Worm (Caenorhabditis elegans) whole organism, L4/young adult: Measurements from ENCODE around the gene uggt-1.

Experiments
- W03F9.2 ChIP-seq: fragments of 150-350 bp; optimal IDR thresholded peaks from 2 replicates; lab custom pipeline; 2014; ENCODE audit warnings: missing biosample characterization, missing genetic modification characterization
- dao-5 ChIP-seq: sonication (generic microtip); optimal IDR thresholded peaks from 2 replicates; lab custom pipeline; 2016; ENCODE audit warnings: missing genotype, missing genetic modification characterization, moderate library complexity, missing compliant biosample characterization
- him-1 ChIP-seq: sonication (generic microtip); optimal IDR thresholded peaks from 2 replicates; lab custom pipeline; 2016; ENCODE audit warnings: missing genotype, missing genetic modification reagents, missing genetic modification characterization, missing compliant biosample characterization

uggt-1 gene

DNA sequence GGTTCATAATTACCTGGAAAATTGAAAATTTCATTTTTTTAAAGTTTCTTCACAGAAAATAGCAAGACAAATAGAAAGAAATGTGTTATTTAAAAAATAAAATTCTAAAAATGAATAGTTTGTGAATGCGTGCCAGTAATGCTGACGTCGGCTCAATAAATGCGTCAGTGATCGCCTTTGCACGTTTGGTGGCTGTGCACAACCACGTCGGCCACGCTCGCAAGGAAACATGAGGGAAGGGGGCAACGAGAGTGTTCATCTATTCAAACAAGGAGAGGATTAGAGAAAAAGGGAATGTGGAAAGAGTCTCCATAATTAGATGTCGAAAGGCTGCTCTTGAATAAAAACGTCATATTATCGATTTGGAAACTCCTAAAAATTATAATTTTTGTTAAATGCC lies at the start of gene uggt-1:
Gene uggt-1, minus strand, starts transcription at position 13 of the 400 bp plus-strand sequence.
- TF ChIP-seq W03F9.2 (tag; lab: Kevin White, UChicago) = no peak
- peak; percentile 90 for TF ChIP-seq him-1 (tag; lab: Kevin White, UChicago)

DNA sequence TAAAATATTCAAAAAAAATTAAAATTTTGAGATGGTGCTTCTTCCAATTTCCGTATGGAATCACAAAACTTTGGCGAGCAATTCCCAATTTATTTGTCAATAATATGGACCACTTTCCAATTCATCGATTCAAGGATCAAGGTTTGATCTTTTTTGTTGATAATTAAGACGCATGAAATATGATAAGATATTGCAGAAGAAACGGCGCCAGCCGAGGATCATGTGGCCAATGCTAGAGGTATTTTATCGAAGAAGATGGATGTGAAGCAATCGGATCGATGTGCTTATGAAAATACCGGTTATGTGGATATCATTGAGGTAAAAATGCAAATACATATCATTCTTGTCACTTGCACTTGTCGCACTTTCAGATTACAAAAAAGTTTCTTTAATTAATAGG lies 49.7 kb upstream of the uggt-1 start:
- TF ChIP-seq dao-5 (tag; lab: Kevin White, UChicago) (no peak), him-1 (tag; lab: Kevin White, UChicago) (no peak), W03F9.2 (tag; lab: Kevin White, UChicago) (no peak)

ce11 chrX:7548158-7548557 lies 47.4 kb upstream of the uggt-1 start, which contains the start of gene F46C8.1:
F46C8.1 (plus strand) TSS chrX:7548458.
- TF ChIP-seq W03F9.2 (tag; lab: Kevin White, UChicago) = no peak
- TF ChIP-seq him-1 (tag; lab: Kevin White, UChicago) = no peak
- no peak for TF ChIP-seq dao-5 (tag; lab: Kevin White, UChicago)

ce11 chrX:7547696-7548095 lies 46.9 kb upstream of the uggt-1 start:
- TF ChIP-seq W03F9.2 (tag; lab: Kevin White, UChicago) (no peak), him-1 (tag; lab: Kevin White, UChicago) (no peak), dao-5 (tag; lab: Kevin White, UChicago) (no peak)

DNA sequence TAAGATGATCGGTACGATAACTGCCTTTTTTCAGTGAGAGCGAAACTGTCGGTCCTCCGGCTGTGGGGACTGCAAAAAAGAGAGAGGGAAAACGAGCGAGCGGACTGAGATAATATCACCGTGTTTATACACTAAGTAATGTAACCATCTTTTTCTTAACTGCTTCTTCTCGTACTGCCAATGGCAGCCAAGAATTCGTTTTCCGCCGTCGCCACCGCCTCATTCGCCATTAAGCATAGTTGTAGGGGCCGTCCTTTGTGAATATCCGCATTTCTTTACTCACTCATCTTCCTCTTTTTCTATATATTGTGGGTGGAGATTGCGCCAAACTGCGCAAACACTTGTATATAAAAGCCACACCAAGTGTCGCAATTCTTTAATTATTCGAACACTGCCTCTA lies 45.7 kb upstream of the uggt-1 start, which contains the start of gene col-174:
Gene col-174, plus strand, starts transcription at position 301 of the 400 bp plus-strand sequence.
- TF ChIP-seq dao-5 (tag; lab: Kevin White, UChicago) (no peak), him-1 (tag; lab: Kevin White, UChicago) (no peak), W03F9.2 (tag; lab: Kevin White, UChicago) (no peak)

DNA sequence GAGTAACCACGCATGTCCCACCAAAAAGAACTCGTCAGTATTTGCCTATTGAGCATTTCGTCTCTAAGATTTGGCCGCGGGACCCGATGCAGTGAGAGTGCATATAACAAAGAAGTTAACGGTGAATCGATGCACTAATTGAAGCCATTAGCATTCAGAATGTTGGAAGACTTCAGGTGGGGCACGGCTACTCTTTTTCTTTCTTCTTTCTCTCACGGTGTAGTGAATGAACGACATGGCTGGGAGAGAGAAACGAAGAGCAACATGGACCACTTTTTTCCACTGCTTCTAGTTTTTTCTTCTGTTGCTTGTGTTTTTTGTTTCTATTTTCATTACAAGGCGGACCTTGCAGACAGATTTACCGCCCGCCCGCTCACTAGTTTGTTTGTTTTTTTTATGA lies 40.3 kb upstream of the uggt-1 start:
- no peak for TF ChIP-seq W03F9.2 (tag; lab: Kevin White, UChicago)
- TF ChIP-seq him-1 (tag; lab: Kevin White, UChicago) = no peak
- TF ChIP-seq dao-5 (tag; lab: Kevin White, UChicago) = no peak

DNA sequence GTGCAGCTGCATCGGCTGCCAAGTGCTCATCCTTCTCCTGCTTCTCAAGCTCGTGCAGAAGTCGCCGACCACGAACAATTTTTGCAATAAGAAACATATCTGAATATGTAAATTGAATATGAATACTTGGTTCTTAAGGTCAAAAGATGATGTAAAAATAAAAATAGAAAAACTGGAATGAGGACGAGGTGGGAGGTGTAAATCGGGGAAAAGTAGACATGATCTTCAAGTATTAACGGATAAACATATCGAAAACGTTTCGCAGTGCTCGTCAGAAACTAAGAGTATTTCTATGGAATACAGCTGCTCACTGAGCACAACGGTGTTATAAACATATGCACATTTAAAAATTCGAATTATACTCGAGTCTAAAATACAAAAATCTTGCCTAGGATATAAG lies 39.3 kb upstream of the uggt-1 start, which contains the start of gene glb-16:
Gene glb-16, minus strand, starts transcription at position 101 of the 400 bp plus-strand sequence.
- TF ChIP-seq him-1 (tag; lab: Kevin White, UChicago) = no peak
- TF ChIP-seq W03F9.2 (tag; lab: Kevin White, UChicago) = no peak

DNA sequence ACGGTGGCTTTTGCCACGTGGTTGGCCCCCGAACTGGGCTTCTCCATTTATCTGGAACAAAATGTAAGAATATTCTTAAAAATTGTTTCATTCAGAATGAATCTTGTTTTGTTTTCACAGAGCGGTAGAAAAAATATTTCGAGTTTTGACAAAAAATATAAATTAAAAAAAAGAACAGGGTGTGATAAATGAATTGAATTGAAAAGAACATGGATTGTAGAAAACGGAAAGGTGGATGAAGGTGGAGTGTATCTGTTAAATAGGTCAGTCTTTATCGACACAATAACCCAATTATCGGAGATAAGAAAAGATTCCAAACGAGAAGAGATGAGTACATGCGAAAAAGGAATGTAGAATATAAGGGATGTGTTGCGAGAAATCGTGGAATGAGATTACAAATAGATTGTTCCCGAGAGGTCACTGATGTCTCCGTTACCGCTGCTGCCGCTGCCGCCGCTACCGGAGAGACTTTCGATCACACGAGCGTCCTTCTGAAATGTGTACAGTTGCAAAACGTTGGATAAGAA lies 37.0 kb upstream of the uggt-1 start, which contains the start of gene dpy-7:
Gene dpy-7, minus strand, starts transcription at position 51 of the 527 bp plus-strand sequence.
- TF ChIP-seq W03F9.2 (tag; lab: Kevin White, UChicago) (no peak), him-1 (tag; lab: Kevin White, UChicago) (no peak), dao-5 (tag; lab: Kevin White, UChicago) (no peak)

DNA sequence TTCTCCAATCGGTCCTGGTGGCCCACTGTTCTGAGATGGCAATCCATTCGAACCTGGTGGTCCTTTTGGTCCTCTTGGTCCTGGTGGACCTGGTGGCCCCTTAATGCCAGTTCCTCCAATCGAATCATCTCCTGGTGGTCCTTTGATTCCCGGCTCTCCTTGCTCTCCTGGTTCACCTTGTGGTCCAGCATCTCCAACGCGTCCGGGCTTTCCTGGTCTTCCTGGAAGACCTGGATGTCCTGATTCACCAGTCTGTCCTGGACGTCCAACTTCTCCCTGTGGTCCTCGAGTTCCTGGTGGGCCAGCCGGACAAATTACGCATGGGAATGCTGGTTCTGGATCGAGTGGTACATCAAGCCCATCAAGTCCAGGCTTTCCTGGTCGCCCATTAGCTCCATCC lies 36.1 kb upstream of the uggt-1 start:
- TF ChIP-seq dao-5 (tag; lab: Kevin White, UChicago) (no peak), him-1 (tag; lab: Kevin White, UChicago) (no peak), W03F9.2 (tag; lab: Kevin White, UChicago) (no peak)

ce11 chrX:7534454-7534853 lies 33.7 kb upstream of the uggt-1 start:
- no peak for TF ChIP-seq dao-5 (tag; lab: Kevin White, UChicago)

- TF ChIP-seq dao-5 (tag; lab: Kevin White, UChicago) (no peak), him-1 (tag; lab: Kevin White, UChicago) (no peak), W03F9.2 (tag; lab: Kevin White, UChicago) (no peak)
Observed at ce11 chrX:7532632-7533031, 31.9 kb upstream of the uggt-1 start, which contains the start of gene ceh-14. ceh-14 (minus strand) TSS chrX:7532732.

- TF ChIP-seq him-1 (tag; lab: Kevin White, UChicago) (no peak), dao-5 (tag; lab: Kevin White, UChicago) (no peak), W03F9.2 (tag; lab: Kevin White, UChicago) (no peak)
Observed at ce11 chrX:7525271-7525670, 24.5 kb upstream of the uggt-1 start, which contains the start of gene F46C8.3. F46C8.3 (plus strand) TSS chrX:7525571.

DNA sequence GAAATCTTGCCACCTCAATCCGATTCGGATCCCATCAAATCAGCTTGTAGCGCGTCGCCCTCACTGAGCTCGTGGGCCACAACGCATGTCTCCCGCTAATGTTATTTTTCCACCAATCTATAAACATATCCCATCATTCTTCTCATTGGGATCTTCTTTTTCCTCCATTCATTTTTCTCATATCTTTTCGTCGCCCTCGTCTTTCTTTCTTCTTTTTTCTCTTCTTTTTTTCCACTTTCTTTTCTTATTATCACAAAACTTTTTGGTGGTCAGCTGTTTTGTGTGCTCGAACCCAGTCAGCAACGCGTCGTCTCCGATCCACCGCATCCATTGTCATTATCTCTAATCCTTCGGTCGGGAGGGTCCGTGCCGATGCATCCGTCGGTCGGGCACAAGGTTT lies 23.0 kb upstream of the uggt-1 start:
- no peak for TF ChIP-seq dao-5 (tag; lab: Kevin White, UChicago)
- TF ChIP-seq him-1 (tag; lab: Kevin White, UChicago) = no peak
- no peak for TF ChIP-seq W03F9.2 (tag; lab: Kevin White, UChicago)

DNA sequence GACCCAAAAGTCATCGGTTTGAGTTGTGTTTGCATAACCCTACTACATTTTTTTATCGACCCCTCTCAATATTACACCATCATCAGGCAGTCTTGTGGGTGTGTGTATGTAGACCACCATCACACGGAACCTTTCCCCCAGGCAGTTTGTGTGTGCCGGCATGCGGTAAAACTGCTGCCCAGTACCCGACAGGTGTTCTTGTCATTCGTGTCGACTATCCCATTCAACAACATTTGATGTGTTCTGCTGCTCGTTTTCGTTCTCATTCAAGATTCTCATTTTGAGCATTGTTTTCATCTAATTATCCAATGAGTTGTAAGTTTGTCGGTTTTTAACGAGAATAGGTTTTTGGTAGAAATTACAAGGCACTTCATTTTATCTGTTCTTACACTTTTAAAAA lies 21.8 kb upstream of the uggt-1 start:
- TF ChIP-seq W03F9.2 (tag; lab: Kevin White, UChicago) (no peak), him-1 (tag; lab: Kevin White, UChicago) (no peak), dao-5 (tag; lab: Kevin White, UChicago) (no peak)
